Fruit fly (Drosophila melanogaster): ENCODE measurements around the gene CG42353.
A peak's percentile ranks its signal among the peaks of the same experiment; 100 is the strongest.

dm6 chrX:16147638-16148233 lies 43.0 kb upstream of the CG42353 start:
- TF ChIP-seq CG8478 (optimal IDR thresholded peaks at IDR 0.05) = peak; percentile 84
- no peak for TF ChIP-seq usp (GFP tag; optimal IDR thresholded peaks at IDR 0.05)
- no peak for TF ChIP-seq pan (optimal IDR thresholded peaks at IDR 0.05)
- TF ChIP-seq EcR (GFP tag; optimal IDR thresholded peaks at IDR 0.05) = no peak
